Fruit fly (Drosophila melanogaster): ENCODE results near the gene Spindly.
A peak's percentile ranks its signal among the peaks of the same experiment; 100 is the strongest.

Gene Spindly

dm6 chr2L:3545033-3545666 is 15.0 kb upstream of the Spindly start (continued):
- TF ChIP-seq CG13894 (tag; optimal IDR thresholded peaks at IDR 0.05) (no peak), Hmr (GFP tag; optimal IDR thresholded peaks at IDR 0.05) (no peak), CG6272 (GFP tag; IDR thresholded peaks at IDR 0.05) (no peak), CG13775 (GFP tag; optimal IDR thresholded peaks at IDR 0.05) (no peak), CG17359 (tag; optimal IDR thresholded peaks at IDR 0.05) (no peak), CG16813 (GFP tag; IDR thresholded peaks at IDR 0.05; ENCODE audit: partially characterized antibody) (no peak; the same call in 2 of the 3 replicates), trh (GFP tag; optimal IDR thresholded peaks at IDR 0.05) (no peak), CG7786 (GFP tag; optimal IDR thresholded peaks at IDR 0.05) (no peak), psq (GFP tag; optimal IDR thresholded peaks at IDR 0.05) (no peak), so (GFP tag; IDR thresholded peaks at IDR 0.05) (no peak), CG30020 (tag; optimal IDR thresholded peaks at IDR 0.05) (no peak), shn (GFP tag; optimal IDR thresholded peaks at IDR 0.05) (no peak), CG17612 (GFP tag; IDR thresholded peaks at IDR 0.05) (no peak), CG11504 (tag; optimal IDR thresholded peaks at IDR 0.05) (no peak), fd96Cb (tag; optimal IDR thresholded peaks at IDR 0.05) (no peak), CG12236 (GFP tag; optimal IDR thresholded peaks at IDR 0.05) (no peak), CG14965 (GFP tag; optimal IDR thresholded peaks at IDR 0.05; ENCODE audit: borderline replicate concordance) (no peak), danr (GFP tag; IDR thresholded peaks at IDR 0.05) (no peak), Xbp1 (GFP tag; optimal IDR thresholded peaks at IDR 0.05) (no peak), CG13624 (GFP tag; optimal IDR thresholded peaks at IDR 0.05) (no peak), CG4617 (GFP tag; optimal IDR thresholded peaks at IDR 0.05; ENCODE audit: borderline replicate concordance) (no peak)

dm6 chr2L:3543062-3543461 is 12.9 kb upstream of the Spindly start:
- TF ChIP-seq seq (GFP tag; IDR thresholded peaks at IDR 0.05): no peak
- TF ChIP-seq NK7.1 (GFP tag; optimal IDR thresholded peaks at IDR 0.05): no peak
- TF ChIP-seq Dll (GFP tag; IDR thresholded peaks at IDR 0.05; ENCODE audit: partially characterized antibody): no peak
- no peak for TF ChIP-seq ems (GFP tag; optimal IDR thresholded peaks at IDR 0.05)
- TF ChIP-seq grn (GFP tag; optimal IDR thresholded peaks at IDR 0.05): no peak
- no peak for TF ChIP-seq CoRest (tag; optimal IDR thresholded peaks at IDR 0.05)
- TF ChIP-seq CG8765 (GFP tag; IDR thresholded peaks at IDR 0.05): 0 out of 2 replicates have a peak, but pooled peaks have one; percentile 15
- TF ChIP-seq CG7271 (tag; optimal IDR thresholded peaks at IDR 0.05): no peak
- no peak for TF ChIP-seq oc (tag; optimal IDR thresholded peaks at IDR 0.05)
- no peak for TF ChIP-seq sens-2 (GFP tag; IDR thresholded peaks at IDR 0.05)
- TF ChIP-seq CG1647 (GFP tag; optimal IDR thresholded peaks at IDR 0.05): no peak
- TF ChIP-seq hkb (optimal IDR thresholded peaks at IDR 0.05): no peak
- no peak for TF ChIP-seq hkb (GFP tag; IDR thresholded peaks at IDR 0.05)
- no peak for TF ChIP-seq CG4424 (GFP tag; optimal IDR thresholded peaks at IDR 0.05)
- TF ChIP-seq en (GFP tag; optimal IDR thresholded peaks at IDR 0.05): no peak
- no peak for TF ChIP-seq CG17361 (GFP tag; IDR thresholded peaks at IDR 0.05)
- TF ChIP-seq pros (GFP tag; optimal IDR thresholded peaks at IDR 0.05): no peak
- TF ChIP-seq CG1832 (GFP tag; optimal IDR thresholded peaks at IDR 0.05): no peak
- no peak for TF ChIP-seq CG6175 (GFP tag; IDR thresholded peaks at IDR 0.05)
- no peak for TF ChIP-seq insv (GFP tag; optimal IDR thresholded peaks at IDR 0.05)
- TF ChIP-seq zf30C (GFP tag; optimal IDR thresholded peaks at IDR 0.05): peak; percentile 34
- TF ChIP-seq Fer3 (tag; optimal IDR thresholded peaks at IDR 0.05): no peak
- no peak for TF ChIP-seq CG14860 (GFP tag; IDR thresholded peaks at IDR 0.05; ENCODE audit: partially characterized antibody)
- peak; percentile 29 for TF ChIP-seq gem (tag; optimal IDR thresholded peaks at IDR 0.05)
- TF ChIP-seq Sox100B (GFP tag; optimal IDR thresholded peaks at IDR 0.05): no peak
- TF ChIP-seq CG17829 (tag; optimal IDR thresholded peaks at IDR 0.05): peak; percentile 18
- TF ChIP-seq Lpt (GFP tag; optimal IDR thresholded peaks at IDR 0.05): no peak
- TF ChIP-seq zfh1 (GFP tag; IDR thresholded peaks at IDR 0.05): 0 out of 3 replicates have a peak, but pooled peaks have one; percentile 11
- no peak for TF ChIP-seq MTF-1 (GFP tag; optimal IDR thresholded peaks at IDR 0.05; ENCODE audit: borderline replicate concordance)
- no peak for TF ChIP-seq sqz (GFP tag; optimal IDR thresholded peaks at IDR 0.05)

Measured in whole organism, embryonic.